Worm (Caenorhabditis elegans): ENCODE results near the gene nucb-1.

DNA sequence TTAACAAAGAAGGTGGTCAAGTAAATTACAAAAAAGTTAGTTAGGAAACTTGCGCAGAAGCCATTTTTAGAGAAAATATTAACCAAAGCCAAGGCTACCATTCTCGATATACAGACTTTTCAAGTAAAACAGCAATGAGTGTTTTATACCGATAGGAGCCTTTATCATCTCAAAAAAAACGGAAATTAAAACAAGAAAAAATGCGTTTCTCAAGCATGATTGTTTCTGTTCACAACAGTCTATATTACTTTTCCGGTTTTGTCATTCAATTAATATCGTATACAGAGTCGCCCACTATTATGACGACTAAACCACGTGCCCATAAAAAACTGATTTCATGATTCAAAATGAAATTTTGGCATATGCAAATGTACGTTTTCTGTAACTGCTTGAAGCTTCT lies 43.4 kb downstream of the nucb-1 start, which contains the start of gene str-74:
- TF ChIP-seq ceh-28 (tag; optimal IDR thresholded peaks at IDR 0.05) (no peak), ama-1 (optimal IDR thresholded peaks at IDR 0.05) (no peak), nhr-77 (tag; optimal IDR thresholded peaks at IDR 0.05) (no peak), nhr-12 (tag; optimal IDR thresholded peaks at IDR 0.05) (no peak), egl-27 (tag; optimal IDR thresholded peaks at IDR 0.05) (no peak), zag-1 (tag; optimal IDR thresholded peaks at IDR 0.05) (no peak), unc-39 (tag; optimal IDR thresholded peaks at IDR 0.05) (no peak), skn-1 (tag; optimal IDR thresholded peaks at IDR 0.05) (no peak), aly-2 (tag; optimal IDR thresholded peaks at IDR 0.05) (no peak), ztf-11 (tag; optimal IDR thresholded peaks at IDR 0.05) (no peak)
